Worm (Caenorhabditis elegans): ENCODE data around the gene nlp-22.
A peak's percentile ranks its signal among the peaks of the same experiment; 100 is the strongest.

Gene nlp-22

DNA sequence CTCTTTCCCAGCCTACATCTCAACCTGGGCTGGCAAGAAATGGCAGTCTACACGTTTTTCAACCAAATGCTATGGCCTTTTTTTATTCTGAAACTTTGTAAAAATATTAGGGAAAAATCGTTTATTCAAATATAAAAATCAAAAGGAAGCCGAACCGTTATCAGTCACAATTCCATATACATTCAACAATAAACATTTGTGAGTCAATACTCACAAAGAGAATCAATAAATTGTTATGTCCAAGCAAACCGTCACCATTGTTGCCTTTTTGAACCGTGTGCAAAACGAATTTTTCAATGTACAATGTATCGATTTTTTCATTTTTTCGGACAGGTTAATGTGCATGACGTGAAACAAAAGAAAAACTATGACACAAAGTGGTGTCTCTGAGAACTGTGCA, 27.2 kb upstream of the nlp-22 start:
- peak; percentile 27 for TF ChIP-seq elt-2 (tag; optimal IDR thresholded peaks at IDR 0.05)
- no peak for TF ChIP-seq fos-1 (tag; optimal IDR thresholded peaks at IDR 0.05)
- no peak for TF ChIP-seq lsy-12 (tag; optimal IDR thresholded peaks at IDR 0.05)
- peak; percentile 70 for TF ChIP-seq pha-4 (tag; optimal IDR thresholded peaks at IDR 0.05)
- peak; percentile 66 for TF ChIP-seq pqm-1 (tag; optimal IDR thresholded peaks at IDR 0.05)

DNA sequence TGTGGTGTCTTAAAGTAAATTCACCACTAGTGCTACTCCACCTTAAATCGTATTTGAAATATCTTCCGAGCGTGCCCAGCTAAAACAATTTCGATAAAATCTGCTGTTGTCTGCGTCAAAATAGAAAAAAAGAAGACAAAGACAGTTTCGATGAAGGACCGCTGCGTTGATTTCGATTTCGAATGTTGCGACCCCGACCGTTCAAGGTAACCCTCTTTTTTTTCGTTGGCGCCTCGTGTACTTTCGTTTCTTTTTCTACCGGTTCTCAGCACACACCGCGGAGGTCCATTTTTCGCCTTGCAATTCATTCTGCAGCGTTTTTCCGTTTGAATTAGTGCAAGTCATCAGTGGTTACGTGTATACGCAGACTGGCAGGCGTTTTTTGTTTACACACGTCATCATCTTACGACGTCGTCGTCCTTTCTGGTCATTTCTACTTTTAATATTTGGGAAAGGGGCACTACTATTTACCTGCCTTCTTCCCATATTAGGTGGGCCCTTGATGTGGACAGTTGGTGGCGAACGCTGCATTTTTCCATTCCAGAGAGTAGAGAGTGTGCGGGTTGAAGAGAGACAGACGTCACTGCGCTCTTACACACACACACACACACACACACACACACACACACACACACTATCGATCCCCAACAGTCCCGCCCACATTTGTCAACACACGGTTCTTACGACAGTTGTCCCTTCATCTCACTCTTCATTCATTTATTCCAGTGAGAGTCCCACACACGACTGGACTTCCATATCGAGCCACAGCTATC, 26.3 kb upstream of the nlp-22 start:
- TF ChIP-seq nhr-23 (tag; optimal IDR thresholded peaks at IDR 0.05) (no peak), snpc-4 (tag; optimal IDR thresholded peaks at IDR 0.05) (peak; percentile 20), nhr-25 (tag; optimal IDR thresholded peaks at IDR 0.05) (peak; percentile 80), ceh-28 (tag; optimal IDR thresholded peaks at IDR 0.05) (peak; percentile 11), pha-4 (tag; optimal IDR thresholded peaks at IDR 0.05) (peak; percentile 79), jun-1 (tag; optimal IDR thresholded peaks at IDR 0.05) (peak; percentile 5)

DNA sequence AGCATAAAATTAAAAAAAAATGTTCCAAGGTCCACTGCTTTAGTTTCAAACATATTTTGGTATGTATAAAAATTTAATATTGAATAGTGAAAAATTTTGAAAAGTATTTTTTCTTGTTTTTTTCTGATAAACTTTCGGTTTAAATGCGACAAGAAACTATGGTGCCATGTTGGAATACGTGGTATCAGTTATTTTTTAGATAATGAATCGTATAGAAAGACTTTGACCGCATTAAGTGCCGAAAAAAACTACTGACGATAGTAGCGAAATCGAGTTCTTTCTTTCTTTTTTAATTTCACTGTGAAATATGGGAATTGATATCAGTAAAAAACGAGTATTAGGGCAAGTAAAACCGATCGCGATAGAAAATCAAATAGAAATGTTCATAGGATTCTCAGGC, 24.0 kb upstream of the nlp-22 start, which contains the start of gene T24D8.6:
TSS of gene T24D8.6 (minus strand) at position 101 of the 400 bp plus-strand sequence.
- TF ChIP-seq nhr-237 (tag; optimal IDR thresholded peaks at IDR 0.05) (no peak), skn-1 (tag; optimal IDR thresholded peaks at IDR 0.05) (no peak)

DNA sequence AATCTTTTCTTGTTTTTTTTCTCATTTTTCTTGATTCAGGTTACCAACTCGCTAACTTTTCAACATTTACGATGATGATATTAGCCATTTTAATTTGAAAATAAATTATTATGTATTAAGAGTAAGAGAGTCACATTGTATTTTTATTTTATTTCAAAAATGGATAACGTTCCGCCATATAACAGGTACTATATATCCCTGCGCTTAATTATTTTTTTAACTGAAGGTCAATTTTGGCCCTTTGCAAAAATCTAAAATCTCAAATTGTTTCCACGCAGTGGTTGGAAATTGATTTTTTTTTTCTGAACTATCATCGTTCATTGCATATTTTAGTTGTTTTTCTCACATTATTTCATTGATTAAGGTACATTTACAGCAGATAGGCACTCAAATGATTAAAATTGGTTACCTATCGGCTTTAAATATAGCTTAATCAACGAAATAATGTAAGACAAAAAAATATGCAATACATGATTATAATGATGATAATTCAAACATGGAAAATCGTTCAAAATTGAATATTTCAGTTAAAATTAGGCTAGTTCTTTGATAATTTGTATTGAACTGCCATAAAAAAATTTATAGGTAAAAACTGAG, 22.9 kb upstream of the nlp-22 start:
- TF ChIP-seq sea-2 (GFP tag; optimal IDR thresholded peaks at IDR 0.05) = no peak
- TF ChIP-seq pha-4 (tag; optimal IDR thresholded peaks at IDR 0.05) = peak; percentile 95
- peak; percentile 98 for TF ChIP-seq ceh-28 (tag; optimal IDR thresholded peaks at IDR 0.05)
- TF ChIP-seq nhr-25 (tag; optimal IDR thresholded peaks at IDR 0.05) = peak; percentile 85
- peak; percentile 88 for TF ChIP-seq pqm-1 (tag; optimal IDR thresholded peaks at IDR 0.05)
- TF ChIP-seq elt-3 (tag; optimal IDR thresholded peaks at IDR 0.05) = peak; percentile 60 to 94 (median 91)
- peak; percentile 70 for TF ChIP-seq nhr-11 (tag; optimal IDR thresholded peaks at IDR 0.05)
- peak; percentile 81 for TF ChIP-seq hmg-11 (tag; optimal IDR thresholded peaks at IDR 0.05)
- peak; percentile 70 for TF ChIP-seq ztf-4 (tag; optimal IDR thresholded peaks at IDR 0.05)
- peak; percentile 74 for TF ChIP-seq nhr-76 (tag; optimal IDR thresholded peaks at IDR 0.05)
- no peak for TF ChIP-seq fkh-10 (GFP tag; optimal IDR thresholded peaks at IDR 0.05)
- peak; percentile 34 for TF ChIP-seq zag-1 (tag; optimal IDR thresholded peaks at IDR 0.05)
- peak; percentile 61 for TF ChIP-seq nhr-237 (tag; optimal IDR thresholded peaks at IDR 0.05)
- peak; percentile 45 for TF ChIP-seq daf-12 (tag; optimal IDR thresholded peaks at IDR 0.05)
- TF ChIP-seq ztf-11 (tag; optimal IDR thresholded peaks at IDR 0.05) = no peak
- peak; percentile 74 for TF ChIP-seq elt-2 (tag; optimal IDR thresholded peaks at IDR 0.05)
- no peak for TF ChIP-seq lin-39 (tag; optimal IDR thresholded peaks at IDR 0.05)
- TF ChIP-seq ama-1 (optimal IDR thresholded peaks at IDR 0.05) = no peak
- TF ChIP-seq unc-62 (GFP tag; optimal IDR thresholded peaks at IDR 0.05) = peak; percentile 4
- peak; percentile 64 for TF ChIP-seq aly-2 (tag; optimal IDR thresholded peaks at IDR 0.05)
- peak in 1 of 2 experiments; percentile 48 for TF ChIP-seq eor-1 (tag; optimal IDR thresholded peaks at IDR 0.05)
- peak; percentile 96 for TF ChIP-seq tbx-2 (tag; optimal IDR thresholded peaks at IDR 0.05)
- peak; percentile 66 for TF ChIP-seq nhr-28 (tag; optimal IDR thresholded peaks at IDR 0.05)
- TF ChIP-seq ceh-9 (tag; optimal IDR thresholded peaks at IDR 0.05) = no peak
- peak; percentile 42 for TF ChIP-seq egl-5 (tag; optimal IDR thresholded peaks at IDR 0.05)
- peak; percentile 97 for TF ChIP-seq nhr-43 (tag; optimal IDR thresholded peaks at IDR 0.05; ENCODE audit: poor library complexity, severe bottlenecking)
- peak; percentile 94 for TF ChIP-seq nhr-77 (tag; optimal IDR thresholded peaks at IDR 0.05)
- no peak for TF ChIP-seq ceh-16 (tag; optimal IDR thresholded peaks at IDR 0.05)
- TF ChIP-seq nfya-1 (tag; optimal IDR thresholded peaks at IDR 0.05; ENCODE audit: insufficient read depth) = peak; percentile 51
- peak; percentile 57 for TF ChIP-seq egl-27 (tag; optimal IDR thresholded peaks at IDR 0.05)
- TF ChIP-seq nhr-67 (tag; optimal IDR thresholded peaks at IDR 0.05) = peak; percentile 61
- peak; percentile 97 for TF ChIP-seq jun-1 (tag; optimal IDR thresholded peaks at IDR 0.05)
- TF ChIP-seq skn-1 (tag; optimal IDR thresholded peaks at IDR 0.05) = peak; percentile 90
- peak; percentile 89 for TF ChIP-seq fos-1 (tag; optimal IDR thresholded peaks at IDR 0.05)
- TF ChIP-seq ceh-82 (tag; optimal IDR thresholded peaks at IDR 0.05) = peak; percentile 94
- TF ChIP-seq mml-1 (tag; optimal IDR thresholded peaks at IDR 0.05) = no peak
- TF ChIP-seq mdl-1 (tag; optimal IDR thresholded peaks at IDR 0.05) = peak; percentile 67
- peak; percentile 88 for TF ChIP-seq lsy-12 (tag; optimal IDR thresholded peaks at IDR 0.05)
- TF ChIP-seq R02D3.7 (tag; optimal IDR thresholded peaks at IDR 0.05) = peak; percentile 80
- no peak for TF ChIP-seq lin-15B (tag; optimal IDR thresholded peaks at IDR 0.05)
- TF ChIP-seq fkh-2 (tag; optimal IDR thresholded peaks at IDR 0.05) = no peak
- TF ChIP-seq elt-1 (tag; optimal IDR thresholded peaks at IDR 0.05) = peak; percentile 48
